Worm (Caenorhabditis elegans) whole organism, late embryonic: ENCODE data around the gene blos-2.
"Not testable (repeated sequence)": the region's sequence is repeated elsewhere in the genome, so short reads cannot be mapped to it uniquely, and the experiment has no call there.

ENCODE experiments used
- C08G9.2 ChIP-seq: sonication (generic microtip); optimal IDR thresholded peaks from 2 replicates; lab custom pipeline; 2016; ENCODE audit warnings: mild to moderate bottlenecking, missing genetic modification characterization, moderate library complexity, missing compliant biosample characterization
- C38D4.7 ChIP-seq: fragments of 200-800 bp; sonication (Bioruptor generic); optimal IDR thresholded peaks from 2 replicates; lab custom pipeline; 2018; ENCODE audit warnings: mild to moderate bottlenecking, missing genetic modification characterization, moderate library complexity, missing compliant biosample characterization
- F13H6.1 ChIP-seq: sonication (generic microtip); optimal IDR thresholded peaks from 2 replicates; lab custom pipeline; 2016; ENCODE audit warnings: missing genetic modification characterization, missing compliant biosample characterization
- K02D7.2 ChIP-seq: sonication (generic microtip); optimal IDR thresholded peaks from 2 replicates; lab custom pipeline; 2017; ENCODE audit warnings: mild to moderate bottlenecking, missing genetic modification characterization, missing compliant biosample characterization
- K09A11.1 ChIP-seq: sonication (generic microtip); optimal IDR thresholded peaks from 2 replicates; lab custom pipeline; 2017; ENCODE audit warnings: antibody characterized with exemption, mild to moderate bottlenecking, missing genetic modification characterization, missing compliant biosample characterization; ENCODE audit not compliant: insufficient read depth
- T23F11.4 ChIP-seq: fragments of 200-800 bp; sonication (Bioruptor generic); optimal IDR thresholded peaks from 2 replicates; lab custom pipeline; 2018; ENCODE audit warnings: mild to moderate bottlenecking, missing genetic modification characterization, missing compliant biosample characterization
- ahr-1 ChIP-seq: sonication (generic microtip); optimal IDR thresholded peaks from 2 replicates; lab custom pipeline; 2016; ENCODE audit warnings: missing genetic modification characterization, missing compliant biosample characterization
- ama-1 ChIP-seq: fragments of 150-350 bp; optimal IDR thresholded peaks from 2 replicates; lab custom pipeline; 2014
- ceh-14 ChIP-seq: sonication (generic microtip); optimal IDR thresholded peaks from 2 replicates; lab custom pipeline; 2016; ENCODE audit warnings: missing genotype, missing genetic modification characterization, missing compliant biosample characterization
- ceh-18 ChIP-seq: sonication (generic microtip); optimal IDR thresholded peaks from 2 replicates; lab custom pipeline; 2016; ENCODE audit warnings: missing genetic modification characterization, missing compliant biosample characterization
- ceh-22 ChIP-seq: sonication (generic microtip); optimal IDR thresholded peaks from 2 replicates; lab custom pipeline; 2017; ENCODE audit warnings: missing biosample characterization, missing genetic modification characterization
- ceh-31 ChIP-seq: sonication (generic microtip); optimal IDR thresholded peaks from 2 replicates; lab custom pipeline; 2016; ENCODE audit warnings: missing genetic modification characterization, missing compliant biosample characterization
- ceh-48 ChIP-seq: sonication (generic microtip); optimal IDR thresholded peaks from 2 replicates; lab custom pipeline; 2016; ENCODE audit warnings: missing genetic modification characterization, inconsistent platforms, missing compliant biosample characterization
- ceh-9 ChIP-seq: sonication (generic microtip); optimal IDR thresholded peaks from 2 replicates; lab custom pipeline; 2016; ENCODE audit warnings: mild to moderate bottlenecking, missing genetic modification characterization, inconsistent platforms, missing compliant biosample characterization
- che-1 ChIP-seq: sonication (generic microtip); optimal IDR thresholded peaks from 2 replicates; lab custom pipeline; 2016; ENCODE audit warnings: mild to moderate bottlenecking, missing genetic modification characterization, missing compliant biosample characterization
- dmd-4 ChIP-seq: sonication (generic microtip); optimal IDR thresholded peaks from 2 replicates; lab custom pipeline; 2016; ENCODE audit warnings: borderline replicate concordance, missing genetic modification characterization, missing compliant biosample characterization
- dve-1 ChIP-seq: sonication (generic microtip); optimal IDR thresholded peaks from 2 replicates; lab custom pipeline; 2017; ENCODE audit warnings: antibody characterized with exemption, mild to moderate bottlenecking, missing genetic modification characterization, missing compliant biosample characterization
- elt-4 ChIP-seq: sonication (generic microtip); optimal IDR thresholded peaks from 2 replicates; lab custom pipeline; 2016; ENCODE audit warnings: missing genetic modification characterization, missing compliant biosample characterization
- fkh-6 ChIP-seq: sonication (generic microtip); optimal IDR thresholded peaks from 2 replicates; lab custom pipeline; 2016; ENCODE audit warnings: missing genetic modification characterization, missing compliant biosample characterization
- lim-6 ChIP-seq: sonication (generic microtip); optimal IDR thresholded peaks from 2 replicates; lab custom pipeline; 2016; ENCODE audit warnings: missing genetic modification characterization, missing compliant biosample characterization
- nhr-11 ChIP-seq: fragments of 150-350 bp; optimal IDR thresholded peaks from 2 replicates; lab custom pipeline; 2014; ENCODE audit warnings: missing biosample characterization, missing genetic modification characterization
- odd-2 ChIP-seq: sonication (generic microtip); optimal IDR thresholded peaks from 2 replicates; lab custom pipeline; 2017; ENCODE audit warnings: antibody characterized with exemption, mild to moderate bottlenecking, missing genetic modification characterization, missing compliant biosample characterization
- pag-3 ChIP-seq: sonication (generic microtip); optimal IDR thresholded peaks from 2 replicates; lab custom pipeline; 2016; ENCODE audit warnings: missing compliant biosample characterization, missing genetic modification characterization, borderline replicate concordance
- pat-9 ChIP-seq: fragments of 200-800 bp; sonication (Bioruptor generic); optimal IDR thresholded peaks from 2 replicates; lab custom pipeline; 2018; ENCODE audit warnings: mild to moderate bottlenecking, missing genetic modification characterization, moderate library complexity, missing compliant biosample characterization
- rnt-1 ChIP-seq: sonication (generic microtip); optimal IDR thresholded peaks from 2 replicates; lab custom pipeline; 2016; ENCODE audit warnings: missing genetic modification characterization, missing compliant biosample characterization
- sdc-2 ChIP-seq: sonication (generic microtip); optimal IDR thresholded peaks from 2 replicates; lab custom pipeline; 2016; ENCODE audit warnings: missing genotype, missing genetic modification characterization, missing compliant biosample characterization
- ttx-3 ChIP-seq: sonication (generic microtip); optimal IDR thresholded peaks from 2 replicates; lab custom pipeline; 2016; ENCODE audit warnings: missing genetic modification reagents, missing genetic modification characterization, missing compliant biosample characterization
- unc-3 ChIP-seq, 2 experiments: fragments of 200-800 bp in 1 of 2; sonication (Bioruptor generic) in 1 of 2; sonication (generic microtip) in 1 of 2; conservative IDR thresholded peaks in 1 of 2; optimal IDR thresholded peaks in 1 of 2; 2 replicates each; pipeline versions ENCODE4 v1.3.6 to Lab custom; 2016 to 2022; ENCODE audit warnings: missing compliant biosample characterization in 2 of 2, missing genetic modification characterization in 2 of 2, missing genetic modification reagents in 1 of 2
- unc-42 ChIP-seq: sonication (generic microtip); optimal IDR thresholded peaks from 2 replicates; lab custom pipeline; 2016; ENCODE audit warnings: missing genotype, missing genetic modification characterization, missing compliant biosample characterization
- unc-55 ChIP-seq: sonication (generic microtip); optimal IDR thresholded peaks from 2 replicates; lab custom pipeline; 2017; ENCODE audit warnings: missing biosample characterization, missing genetic modification reagents, missing genetic modification characterization
- unc-86 ChIP-seq: sonication (generic microtip); optimal IDR thresholded peaks from 2 replicates; lab custom pipeline; 2016; ENCODE audit warnings: missing genetic modification characterization, missing compliant biosample characterization

Gene blos-2

ce11 chrIV:6336748-6337147, 2.7 kb downstream of the blos-2 start (continued):
- TF ChIP-seq ceh-14 (tag; lab: Kevin White, UChicago) (no peak), unc-86 (tag; lab: Kevin White, UChicago) (no peak), ceh-18 (tag; lab: Kevin White, UChicago) (peak; percentile 89), ahr-1 (tag; lab: Kevin White, UChicago) (no peak), odd-2 (tag; lab: Kevin White, UChicago) (no peak), ttx-3 (tag; lab: Kevin White, UChicago) (no peak), ceh-9 (no peak), elt-4 (tag; lab: Kevin White, UChicago) (no peak), fkh-6 (no peak), pag-3 (tag; lab: Kevin White, UChicago) (no peak), unc-3 (GFP tag; conservative IDR thresholded peaks at IDR 0.05; lab: Robert Waterston, UW) (no peak), unc-3 (tag; optimal IDR thresholded peaks at IDR 0.05; lab: Kevin White, UChicago) (no peak), F13H6.1 (tag; lab: Kevin White, UChicago) (no peak), T23F11.4 (GFP tag; lab: Kevin White, UChicago) (no peak), K09A11.1 (tag; lab: Kevin White, UChicago) (no peak)

ce11 chrIV:6337353-6337752, 3.3 kb downstream of the blos-2 start, which contains the start of gene ipla-6:
Gene ipla-6 (plus strand): TSS chrIV:6337653.
- no peak for TF ChIP-seq ceh-31
- no peak for TF ChIP-seq rnt-1 (tag; lab: Kevin White, UChicago)
- no peak for TF ChIP-seq C08G9.2 (tag; lab: Kevin White, UChicago)
- TF ChIP-seq ahr-1 (tag; lab: Kevin White, UChicago) = no peak
- TF ChIP-seq K02D7.2 (tag; lab: Kevin White, UChicago) = no peak
- TF ChIP-seq dmd-4 = no peak

ce11 chrIV:6342431-6342830, 8.4 kb downstream of the blos-2 start, which contains the start of gene Y73B6BL.288:
Gene Y73B6BL.288 (minus strand): TSS chrIV:6342531.
- no peak for TF ChIP-seq fkh-6

- TF ChIP-seq sdc-2 = no peak
- TF ChIP-seq fkh-6 = no peak
- no peak for TF ChIP-seq dmd-4
- no peak for TF ChIP-seq nhr-11 (tag; lab: Kevin White, UChicago)
- TF ChIP-seq pat-9 = no peak
- TF ChIP-seq ama-1 (lab: Kevin White, UChicago) = no peak
- no peak for TF ChIP-seq ceh-48 (tag; lab: Kevin White, UChicago)
- TF ChIP-seq rnt-1 (tag; lab: Kevin White, UChicago) = no peak
- TF ChIP-seq unc-55 (GFP tag; lab: Kevin White, UChicago) = no peak
- TF ChIP-seq dve-1 = no peak
- no peak for TF ChIP-seq ttx-3 (tag; lab: Kevin White, UChicago)
Observed at ce11 chrIV:6342876-6343275, 8.9 kb downstream of the blos-2 start, which contains the start of gene Y73B6BL.14. Gene Y73B6BL.14 (minus strand): TSS chrIV:6342976.

ce11 chrIV:6347213-6347612, 13.2 kb downstream of the blos-2 start, which contains the start of gene Y73B6BL.289:
Gene Y73B6BL.289 (plus strand): TSS chrIV:6347513.
- not testable (repeated sequence) for TF ChIP-seq che-1, lim-6, ceh-22 (tag; lab: Kevin White, UChicago)

- no peak for TF ChIP-seq C38D4.7
- peak; percentile 13 for TF ChIP-seq unc-42 (tag; lab: Kevin White, UChicago)
Observed at ce11 chrIV:6361668-6362067, 27.7 kb downstream of the blos-2 start, which contains the start of gene Y73B6BL.47. Gene Y73B6BL.47 (plus strand): TSS chrIV:6361968.
